Worm (Caenorhabditis elegans) whole organism, early embryonic: ENCODE data around the gene cisd-1.

Experiments
- B0310.2 ChIP-seq: sonication (generic microtip); optimal IDR thresholded peaks from 2 replicates; lab custom pipeline; 2016; ENCODE audit warnings: mild to moderate bottlenecking, missing genetic modification characterization, missing compliant biosample characterization
- ama-1 ChIP-seq: fragments of 150-350 bp; optimal IDR thresholded peaks from 2 replicates; lab custom pipeline; 2014
- ceh-13 ChIP-seq: fragments of 200-800 bp; sonication (Bioruptor generic); optimal IDR thresholded peaks from 2 replicates; lab custom pipeline; 2018; ENCODE audit warnings: mild to moderate bottlenecking, missing genetic modification characterization, missing compliant biosample characterization
- flt-1 ChIP-seq: fragments of 200-800 bp; sonication (Bioruptor generic); IDR thresholded peaks from 2 replicates; pipeline ENCODE4 v1.3.6; 2022; ENCODE audit warnings: missing genetic modification characterization, missing compliant biosample characterization
- hmbx-1 ChIP-seq: sonication (generic microtip); optimal IDR thresholded peaks from 2 replicates; lab custom pipeline; 2016; ENCODE audit warnings: mild to moderate bottlenecking, missing genetic modification characterization, missing compliant biosample characterization
- hmg-4 ChIP-seq: fragments of 200-800 bp; sonication (Bioruptor generic); optimal IDR thresholded peaks from 2 replicates; lab custom pipeline; 2018; ENCODE audit warnings: mild to moderate bottlenecking, missing genetic modification characterization, missing compliant biosample characterization
- hnd-1 ChIP-seq: sonication (generic microtip); optimal IDR thresholded peaks from 2 replicates; lab custom pipeline; 2016; ENCODE audit warnings: missing genetic modification characterization, missing compliant biosample characterization
- pes-1 ChIP-seq: fragments of 200-800 bp; sonication (Bioruptor generic); IDR thresholded peaks from 2 replicates; pipeline ENCODE4 v1.3.6; 2022; ENCODE audit warnings: missing genetic modification reagents, missing genetic modification characterization, missing compliant biosample characterization
- scrt-1 ChIP-seq: fragments of 200-800 bp; sonication (Bioruptor generic); IDR thresholded peaks from 2 replicates; pipeline ENCODE4 v1.3.6; 2022; ENCODE audit warnings: missing genetic modification characterization, missing compliant biosample characterization
- tra-4 ChIP-seq: sonication (generic microtip); optimal IDR thresholded peaks from 2 replicates; lab custom pipeline; 2017; ENCODE audit warnings: missing genetic modification characterization, missing compliant biosample characterization

ce11 chrII:11467541-11467940 is 1.9 kb downstream of the cisd-1 start, which contains the start of gene klp-17:
- TF ChIP-seq hnd-1 (tag; lab: Kevin White, UChicago), result no peak
- no peak for TF ChIP-seq ama-1
- TF ChIP-seq scrt-1 (GFP tag; lab: Robert Waterston, UW), result no peak
- TF ChIP-seq pes-1 (GFP tag; lab: Robert Waterston, UW), result no peak
- no peak for TF ChIP-seq flt-1 (GFP tag; lab: Robert Waterston, UW)
- TF ChIP-seq hmg-4 (GFP tag; lab: Kevin White, UChicago), result no peak
- no peak for TF ChIP-seq hmbx-1
- no peak for TF ChIP-seq ceh-13 (GFP tag; lab: Kevin White, UChicago)
- no peak for TF ChIP-seq B0310.2 (tag; lab: Kevin White, UChicago)
- no peak for TF ChIP-seq tra-4
